Fruit fly (Drosophila melanogaster) whole organism, embryonic: Measurements from ENCODE around the gene CG11674.

Source experiments
- Bgb ChIP-seq: fragments of 200-800 bp; sonication (Bioruptor generic); IDR thresholded peaks from 2 replicates; pipeline ENCODE4 v1.3.6; 2022; ENCODE audit warnings: missing biosample characterization, missing genetic modification characterization; ENCODE audit not compliant: partially characterized antibody
- Blimp-1 ChIP-seq: fragments of 200-800 bp; sonication (Bioruptor generic); optimal IDR thresholded peaks from 3 replicates; lab custom pipeline; 2018; ENCODE audit warnings: missing biosample characterization, missing genetic modification characterization, mild to moderate bottlenecking, moderate library complexity, missing genetic modification reagents
- CG10979 ChIP-seq: fragments of 200-800 bp; sonication (Bioruptor generic); optimal IDR thresholded peaks from 2 replicates; lab custom pipeline; 2018; ENCODE audit warnings: missing biosample characterization, mild to moderate bottlenecking, missing genetic modification characterization, moderate library complexity
- CG12299 ChIP-seq: fragments of 200-800 bp; sonication (Bioruptor generic); optimal IDR thresholded peaks from 2 replicates; lab custom pipeline; 2018; ENCODE audit warnings: missing biosample characterization, mild to moderate bottlenecking, missing genetic modification characterization
- CG13424 ChIP-seq: fragments of 200-800 bp; sonication (Bioruptor generic); optimal IDR thresholded peaks from 2 replicates; lab custom pipeline; 2019; ENCODE audit warnings: missing biosample characterization, mild to moderate bottlenecking, missing genetic modification characterization, moderate library complexity
- CG14710 ChIP-seq: fragments of 200-800 bp; sonication (Bioruptor generic); optimal IDR thresholded peaks from 3 replicates; lab custom pipeline; 2019; ENCODE audit warnings: missing biosample characterization, mild to moderate bottlenecking, missing genetic modification characterization, moderate library complexity
- CG15514 ChIP-seq: fragments of 200-800 bp; sonication (Bioruptor generic); optimal IDR thresholded peaks from 3 replicates; lab custom pipeline; 2017; ENCODE audit warnings: missing biosample characterization, missing genetic modification characterization, mild to moderate bottlenecking, moderate library complexity, missing genetic modification reagents
- CG2120 ChIP-seq: fragments of 200-800 bp; sonication (Bioruptor generic); optimal IDR thresholded peaks from 3 replicates; lab custom pipeline; 2016; ENCODE audit warnings: missing biosample characterization, missing genetic modification characterization
- CG30403 ChIP-seq: fragments of 200-800 bp; sonication (Bioruptor generic); optimal IDR thresholded peaks from 3 replicates; lab custom pipeline; 2016; ENCODE audit warnings: missing biosample characterization, missing genetic modification characterization
- CG32532 ChIP-seq: fragments of 200-800 bp; sonication (Bioruptor generic); IDR thresholded peaks from 2 replicates; pipeline ENCODE4 v1.3.6; 2022; ENCODE audit warnings: missing biosample characterization, missing genetic modification characterization
- CG32767 ChIP-seq: fragments of 200-800 bp; sonication (Bioruptor generic); IDR thresholded peaks from 2 replicates; pipeline ENCODE4 v1.3.6; 2022; ENCODE audit warnings: missing biosample characterization, missing genetic modification characterization
- CG3726 ChIP-seq: fragments of 200-800 bp; sonication (Bioruptor generic); IDR thresholded peaks from 3 replicates; pipeline ENCODE4, ENCODE4 v1.3.6; 2022; ENCODE audit warnings: missing biosample characterization, missing genetic modification characterization
- CG3995 ChIP-seq: fragments of 200-800 bp; sonication (Bioruptor generic); optimal IDR thresholded peaks from 3 replicates; lab custom pipeline; 2016; ENCODE audit warnings: missing biosample characterization, missing genetic modification characterization
- CG7372 ChIP-seq: fragments of 200-800 bp; sonication (Bioruptor generic); IDR thresholded peaks from 2 replicates; pipeline ENCODE4 v1.3.6; 2022; ENCODE audit warnings: missing biosample characterization, missing genetic modification characterization
- CG8089 ChIP-seq: fragments of 200-800 bp; sonication (Bioruptor generic); optimal IDR thresholded peaks from 3 replicates; lab custom pipeline; 2016; ENCODE audit warnings: missing biosample characterization, missing genetic modification characterization
- CG8478 ChIP-seq: fragments of >200 bp; optimal IDR thresholded peaks from 2 replicates; lab custom pipeline; 2018
- CTCF ChIP-seq: fragments of 200-800 bp; sonication (Bioruptor generic); optimal IDR thresholded peaks from 2 replicates; lab custom pipeline; 2017; ENCODE audit warnings: missing biosample characterization, mild to moderate bottlenecking, missing genetic modification characterization, moderate library complexity
- Fer2 ChIP-seq: fragments of 200-800 bp; sonication (Bioruptor generic); optimal IDR thresholded peaks from 2 replicates; lab custom pipeline; 2018; ENCODE audit warnings: missing biosample characterization, mild to moderate bottlenecking, missing genetic modification characterization, moderate library complexity
- Gsc ChIP-seq: fragments of 200-800 bp; sonication (Bioruptor generic); IDR thresholded peaks from 2 replicates; pipeline ENCODE4 v1.3.6; 2022; ENCODE audit warnings: missing biosample characterization, missing genetic modification characterization
- H15 ChIP-seq: fragments of 200-800 bp; sonication (Bioruptor generic); IDR thresholded peaks from 3 replicates; pipeline ENCODE4 v1.3.6; 2022; ENCODE audit warnings: missing biosample characterization, missing genetic modification characterization
- Hand ChIP-seq: fragments of 200-800 bp; sonication (Bioruptor generic); optimal IDR thresholded peaks from 2 replicates; lab custom pipeline; 2017; ENCODE audit warnings: mild to moderate bottlenecking, missing biosample characterization, missing genetic modification reagents, missing genetic modification characterization
- MESR4 ChIP-seq: fragments of 200-800 bp; sonication (Bioruptor generic); optimal IDR thresholded peaks from 2 replicates; lab custom pipeline; 2018; ENCODE audit warnings: missing biosample characterization, mild to moderate bottlenecking, missing genetic modification characterization, moderate library complexity
- Max ChIP-seq: fragments of 200-800 bp; sonication (Bioruptor generic); optimal IDR thresholded peaks from 2 replicates; lab custom pipeline; 2016; ENCODE audit warnings: missing biosample characterization, mild to moderate bottlenecking, missing genetic modification characterization
- Meics ChIP-seq: fragments of 200-800 bp; sonication (Bioruptor generic); optimal IDR thresholded peaks from 2 replicates; lab custom pipeline; 2017; ENCODE audit warnings: missing biosample characterization, mild to moderate bottlenecking, missing genetic modification characterization
- Optix ChIP-seq: fragments of 200-800 bp; sonication (Bioruptor generic); IDR thresholded peaks from 3 replicates; pipeline ENCODE4 v1.3.6; 2022; ENCODE audit warnings: missing biosample characterization, missing genetic modification characterization
- Sin3A ChIP-seq: fragments of >200 bp; optimal IDR thresholded peaks from 2 replicates; lab custom pipeline; 2018
- Taf1 ChIP-seq: fragments of 200-800 bp; sonication (Bioruptor generic); IDR thresholded peaks from 2 replicates; pipeline ENCODE4 v1.3.6; 2022; ENCODE audit warnings: missing biosample characterization, missing genetic modification characterization
- Tbp ChIP-seq: fragments of >200 bp; optimal IDR thresholded peaks from 2 replicates; lab custom pipeline; 2018; ENCODE audit warnings: missing biosample characterization, missing genetic modification characterization
- ac ChIP-seq: fragments of 200-800 bp; sonication (Bioruptor generic); optimal IDR thresholded peaks from 3 replicates; lab custom pipeline; 2017; ENCODE audit warnings: missing biosample characterization, mild to moderate bottlenecking, missing genetic modification characterization
- ash1 ChIP-seq: fragments of 200-800 bp; sonication (Bioruptor generic); optimal IDR thresholded peaks from 2 replicates; lab custom pipeline; 2018; ENCODE audit warnings: missing biosample characterization, mild to moderate bottlenecking, missing genetic modification characterization
- bsh ChIP-seq, 2 experiments: fragments of 200-800 bp; sonication (Bioruptor generic); optimal IDR thresholded peaks; 2 replicates each; lab custom pipeline; 2017 to 2018; ENCODE audit warnings: mild to moderate bottlenecking in 2 of 2, missing biosample characterization in 2 of 2, missing genetic modification characterization in 2 of 2, moderate library complexity in 1 of 2
- caup ChIP-seq: fragments of 200-800 bp; sonication (Bioruptor generic); optimal IDR thresholded peaks from 3 replicates; lab custom pipeline; 2017; ENCODE audit warnings: missing biosample characterization, mild to moderate bottlenecking, missing genetic modification characterization, moderate library complexity; ENCODE audit not compliant: severe bottlenecking
- chif ChIP-seq, 2 experiments: fragments of 200-800 bp; sonication (Bioruptor generic); optimal IDR thresholded peaks; 3 replicates each; lab custom pipeline; 2016; ENCODE audit warnings: missing biosample characterization in 2 of 2, missing genetic modification characterization in 2 of 2
- chinmo ChIP-seq: fragments of 200-800 bp; sonication (Bioruptor generic); IDR thresholded peaks from 4 replicates; pipeline ENCODE4 v1.3.6; 2022; ENCODE audit warnings: missing biosample characterization, missing genetic modification characterization; ENCODE audit not compliant: partially characterized antibody
- dimm ChIP-seq: fragments of 200-800 bp; sonication (Bioruptor generic); IDR thresholded peaks from 2 replicates; pipeline ENCODE4 v1.3.6; 2022; ENCODE audit warnings: missing biosample characterization, missing genetic modification characterization
- gce ChIP-seq: fragments of 200-800 bp; sonication (Bioruptor generic); IDR thresholded peaks from 3 replicates; pipeline ENCODE4 v1.3.6; 2022; ENCODE audit warnings: missing biosample characterization, missing genetic modification characterization
- gro ChIP-seq: fragments of 200-800 bp; sonication (Bioruptor generic); optimal IDR thresholded peaks from 2 replicates; lab custom pipeline; 2016; ENCODE audit warnings: missing biosample characterization, missing genetic modification characterization
- gt ChIP-seq: fragments of 200-800 bp; sonication (Bioruptor generic); IDR thresholded peaks from 2 replicates; pipeline ENCODE4 v1.3.6; 2022; ENCODE audit warnings: missing biosample characterization, missing genetic modification characterization
- jumu ChIP-seq: fragments of 200-800 bp; sonication (Bioruptor generic); optimal IDR thresholded peaks from 3 replicates; lab custom pipeline; 2016; ENCODE audit warnings: missing biosample characterization, missing genetic modification characterization
- lab ChIP-seq: fragments of 200-800 bp; sonication (Bioruptor generic); optimal IDR thresholded peaks from 3 replicates; lab custom pipeline; 2017; ENCODE audit warnings: missing biosample characterization, missing genetic modification characterization, mild to moderate bottlenecking, moderate library complexity, missing genetic modification reagents
- lmd ChIP-seq: fragments of 200-800 bp; sonication (Bioruptor generic); IDR thresholded peaks from 2 replicates; pipeline ENCODE4 v1.3.6; 2022; ENCODE audit warnings: missing biosample characterization, missing genetic modification characterization
- lola ChIP-seq, 3 experiments: fragments of >200 bp in 2 of 3; fragments of 200-800 bp in 1 of 3; sonication (Bioruptor generic) in 1 of 3; optimal IDR thresholded peaks; 2 replicates each; lab custom pipeline; 2017 to 2019; ENCODE audit warnings: missing biosample characterization in 3 of 3, missing genetic modification characterization in 3 of 3, mild to moderate bottlenecking in 1 of 3, moderate library complexity in 1 of 3
- maf-S ChIP-seq: fragments of 200-800 bp; sonication (Bioruptor generic); optimal IDR thresholded peaks from 2 replicates; lab custom pipeline; 2016; ENCODE audit warnings: missing biosample characterization, missing genetic modification characterization
- mirr ChIP-seq: fragments of 200-800 bp; sonication (Bioruptor generic); optimal IDR thresholded peaks from 3 replicates; lab custom pipeline; 2018; ENCODE audit warnings: missing biosample characterization, mild to moderate bottlenecking, missing genetic modification characterization
- org-1 ChIP-seq: fragments of 200-800 bp; sonication (Bioruptor generic); optimal IDR thresholded peaks from 2 replicates; lab custom pipeline; 2017; ENCODE audit warnings: missing biosample characterization, missing genetic modification characterization
- peb ChIP-seq: fragments of 200-800 bp; sonication (Bioruptor generic); IDR thresholded peaks from 2 replicates; pipeline ENCODE4 v1.3.6; 2022; ENCODE audit warnings: missing biosample characterization, missing genetic modification characterization
- pfk ChIP-seq: fragments of 200-800 bp; sonication (Bioruptor generic); optimal IDR thresholded peaks from 2 replicates; lab custom pipeline; 2018; ENCODE audit warnings: missing biosample characterization, mild to moderate bottlenecking, missing genetic modification characterization, moderate library complexity
- stc ChIP-seq: fragments of 200-800 bp; sonication (Bioruptor generic); IDR thresholded peaks from 2 replicates; pipeline ENCODE4 v1.3.6; 2022; ENCODE audit warnings: missing biosample characterization, missing genetic modification characterization
- tgo ChIP-seq: fragments of 200-800 bp; sonication (Bioruptor generic); IDR thresholded peaks from 3 replicates; pipeline ENCODE4 v1.3.6; 2022; ENCODE audit warnings: missing biosample characterization, missing genetic modification characterization
- vfl ChIP-seq: fragments of 200-800 bp; sonication (Bioruptor generic); optimal IDR thresholded peaks from 2 replicates; lab custom pipeline; 2016; ENCODE audit warnings: missing biosample characterization, missing genetic modification characterization
- vvl ChIP-seq: fragments of 200-800 bp; sonication (Bioruptor generic); IDR thresholded peaks from 2 replicates; pipeline ENCODE4 v1.3.6; 2022; ENCODE audit warnings: missing biosample characterization, missing genetic modification characterization

Gene CG11674

DNA sequence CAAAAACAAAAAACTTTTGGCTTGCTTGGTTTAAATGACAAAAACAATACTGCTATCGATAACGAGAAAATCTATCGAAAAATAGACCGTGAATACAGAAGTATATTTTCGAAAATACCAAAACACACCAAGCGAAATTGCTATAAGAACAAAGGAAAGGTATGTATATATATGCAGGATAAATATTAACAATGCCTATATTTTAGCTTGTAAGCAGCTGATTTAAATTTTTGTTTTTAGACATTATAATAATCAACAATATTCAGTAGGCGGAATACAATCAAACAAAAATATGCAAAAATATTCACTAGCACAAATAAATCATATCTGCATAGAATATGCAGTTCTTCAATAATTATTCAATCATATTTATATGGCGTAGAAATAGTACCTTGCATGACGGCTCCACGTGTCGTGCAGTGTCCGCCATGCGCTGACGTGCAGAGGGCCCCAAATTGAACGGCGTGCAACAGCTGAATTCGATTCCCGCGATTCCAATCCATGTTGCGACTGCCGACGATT lies 12.3 kb upstream of the CG11674 start, which contains the start of the genes Fbxl4 and Dus2 (continued):
- TF ChIP-seq CG10979 (peak; percentile 94), MESR4 (GFP tag; lab: Kevin White, UChicago) (no peak), CG2120 (peak; percentile 96), jumu (peak; percentile 91), Sin3A (lab: Kevin White, UChicago) (peak; percentile 35), peb (GFP tag; lab: Robert Waterston, UW) (peak; percentile 79), pfk (GFP tag; lab: Kevin White, UChicago) (peak; percentile 27), ash1 (GFP tag; lab: Kevin White, UChicago) (peak; percentile 3), CG15514 (GFP tag; lab: Kevin White, UChicago) (peak; percentile 76), Hand (peak; percentile 66), chinmo (GFP tag; lab: Robert Waterston, UW) (no peak), vvl (GFP tag; lab: Robert Waterston, UW) (peak; percentile 94), CG32532 (peak; percentile 92), CG12299 (tag; lab: Kevin White, UChicago) (peak; percentile 76), CG7372 (GFP tag; lab: Robert Waterston, UW) (peak; percentile 90), bsh (GFP tag; optimal IDR thresholded peaks at IDR 0.05; lab: Kevin White, UChicago) (peak; percentile 33 to 91), ac (GFP tag; lab: Kevin White, UChicago) (peak; percentile 45), Gsc (GFP tag; lab: Robert Waterston, UW) (peak; percentile 80), Optix (peak; percentile 91), lmd (GFP tag; lab: Robert Waterston, UW) (peak; percentile 94), CTCF (GFP tag; lab: Kevin White, UChicago) (peak; percentile 24), Blimp-1 (peak; percentile 88), mirr (GFP tag; lab: Kevin White, UChicago) (peak; percentile 73), vfl (peak; percentile 84), Max (GFP tag; lab: Kevin White, UChicago) (peak; percentile 92), dimm (peak; percentile 67), gro (GFP tag; lab: Kevin White, UChicago) (peak; percentile 91), CG3726 (GFP tag; lab: Robert Waterston, UW) (peak; percentile 86; the same call in 2 of the 3 replicates), tgo (GFP tag; lab: Robert Waterston, UW) (peak; percentile 92), CG8089 (GFP tag; lab: Kevin White, UChicago) (peak; percentile 86), maf-S (peak; percentile 86), Bgb (peak; percentile 58; the same call in 1 of the 2 replicates), CG13424 (peak; percentile 95), CG30403 (GFP tag; lab: Kevin White, UChicago) (peak; percentile 97), CG32767 (GFP tag; lab: Robert Waterston, UW) (peak; percentile 88), CG3995 (GFP tag; lab: Kevin White, UChicago) (peak; percentile 75), Tbp (GFP tag; lab: Kevin White, UChicago) (no peak), lab (peak; percentile 92), CG8478 (lab: Kevin White, UChicago) (no peak), Taf1 (GFP tag; lab: Robert Waterston, UW) (peak; percentile 74; the same call in 1 of the 2 replicates), Fer2 (peak; percentile 83), Meics (peak; percentile 91), org-1 (GFP tag; lab: Kevin White, UChicago) (peak; percentile 81), H15 (peak; percentile 91), stc (GFP tag; lab: Robert Waterston, UW) (peak; percentile 87), lola (GFP tag; optimal IDR thresholded peaks at IDR 0.05; lab: Kevin White, UChicago) (peak in 1 of 3 experiments; percentile 95), CG14710 (peak; percentile 94), chif (GFP tag; optimal IDR thresholded peaks at IDR 0.05; lab: Kevin White, UChicago) (peak; percentile 92 to 95), caup (GFP tag; lab: Kevin White, UChicago) (peak; percentile 87), gce (GFP tag; lab: Robert Waterston, UW) (peak; percentile 88), gt (GFP tag; lab: Robert Waterston, UW) (peak; percentile 89)
